Comparison of ENCODE assay signal across 1 fruit fly cellular context in the genomic region with DNA sequence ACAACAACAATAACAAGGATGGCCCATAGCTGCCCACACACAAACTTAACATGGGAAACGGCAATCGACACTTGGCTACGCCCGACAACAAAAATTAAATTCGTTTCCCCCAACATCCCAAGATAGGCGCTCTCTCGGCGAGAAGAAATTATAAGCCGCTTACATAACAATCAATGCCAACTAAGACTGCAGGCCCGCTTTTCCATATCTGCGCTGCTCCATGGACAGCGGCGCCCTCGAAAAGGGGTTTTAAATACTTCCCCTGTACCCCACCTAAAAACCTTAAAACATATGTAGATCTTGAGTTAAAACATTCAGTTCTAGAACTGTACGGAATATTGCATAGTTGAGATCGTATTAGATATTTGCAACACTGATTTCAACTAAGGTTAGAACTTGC.
A peak's percentile ranks its signal among the peaks of the same experiment; 100 is the strongest.
TF ChIP-seq lines count a peak whose summit lies in the region.

No protein-coding gene starts in this region.

TF ChIP-seq in whole organism, embryonic, 481 proteins besides CTCF, POLR2A, EP300 and RAD21 (continued from another document):
- TF ChIP-seq oc (tag; optimal IDR thresholded peaks at IDR 0.05; lab: Kevin White, UChicago) (peak; percentile 28), B-H2 (GFP tag; optimal IDR thresholded peaks at IDR 0.05; lab: Kevin White, UChicago) (no peak), CG17359 (tag; optimal IDR thresholded peaks at IDR 0.05; lab: Kevin White, UChicago) (no peak), CG17186 (GFP tag; optimal IDR thresholded peaks at IDR 0.05; lab: Kevin White, UChicago) (no peak), Sox102F (GFP tag; optimal IDR thresholded peaks at IDR 0.05; lab: Kevin White, UChicago) (peak; percentile 45), NK7.1 (GFP tag; optimal IDR thresholded peaks at IDR 0.05; lab: Kevin White, UChicago) (no peak)
